Worm (Caenorhabditis elegans): Measurements from ENCODE around the gene srj-11.

ce11 chrV:3281523-3281922 is 40.3 kb downstream of the srj-11 start, which contains the start of gene T28A11.25:
- TF ChIP-seq ztf-25 (GFP tag; IDR thresholded peaks at IDR 0.05) (no peak), ekl-4 (GFP tag; IDR thresholded peaks at IDR 0.05) (no peak), pha-4 (tag; optimal IDR thresholded peaks at IDR 0.05) (no peak), ceh-79 (tag; optimal IDR thresholded peaks at IDR 0.05) (no peak), D2030.7 (GFP tag; IDR thresholded peaks at IDR 0.05) (no peak), snpc-4 (GFP tag; optimal IDR thresholded peaks at IDR 0.05) (no peak), snpc-4 (tag; optimal IDR thresholded peaks at IDR 0.05) (no peak), Y53F4B.3 (GFP tag; IDR thresholded peaks at IDR 0.05) (no peak), egl-44 (GFP tag; IDR thresholded peaks at IDR 0.05) (no peak), unc-62 (GFP tag; optimal IDR thresholded peaks at IDR 0.05) (no peak), hsf-1 (GFP tag; IDR thresholded peaks at IDR 0.05) (no peak), madf-6 (GFP tag; IDR thresholded peaks at IDR 0.05) (no peak), egrh-3 (GFP tag; IDR thresholded peaks at IDR 0.05) (no peak), nfya-1 (tag; optimal IDR thresholded peaks at IDR 0.05; ENCODE audit: borderline replicate concordance, insufficient read depth) (no peak)

Data from whole organism, young adult.